Fruit fly (Drosophila melanogaster): ENCODE data around the gene CG31606.

The CG31606 gene

DNA sequence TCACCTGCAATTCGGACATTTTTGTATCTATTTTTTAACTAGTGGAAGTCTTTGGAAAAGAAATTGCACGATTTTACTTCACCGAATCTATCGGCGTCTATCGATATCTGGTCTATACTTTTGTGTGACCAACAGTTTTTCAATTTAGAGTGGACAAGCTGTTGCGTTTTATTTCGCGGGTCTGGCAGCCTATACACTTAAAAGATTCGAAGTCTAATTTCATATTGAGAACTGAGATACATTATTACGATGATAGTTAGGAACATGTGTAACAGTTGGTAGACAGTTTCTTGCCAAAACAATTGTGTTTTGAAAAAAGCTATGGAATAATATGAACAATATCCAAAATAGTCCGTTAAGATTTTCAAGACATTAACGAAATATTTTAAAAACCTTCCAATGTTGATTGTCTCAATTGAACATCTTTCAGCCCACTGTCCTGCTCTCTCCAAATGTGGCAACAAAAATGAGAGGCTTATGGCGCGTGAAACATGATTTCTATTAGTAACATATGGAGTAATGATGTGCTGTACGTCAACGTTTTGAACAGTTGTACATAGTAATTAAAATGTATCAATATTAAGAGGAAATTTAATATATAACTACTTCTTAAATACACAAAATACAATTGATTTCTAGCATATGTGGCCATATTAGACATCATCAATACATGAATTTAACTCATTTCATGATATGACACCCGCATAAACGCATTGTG is 15.1 kb downstream of the CG31606 start, which contains the start of gene Acbp1 (continued):
- peak; percentile 99 for TF ChIP-seq CG10979 (tag; optimal IDR thresholded peaks at IDR 0.05)
- peak; percentile 89 for TF ChIP-seq CG9215 (GFP tag; IDR thresholded peaks at IDR 0.05)
- TF ChIP-seq corto (GFP tag; optimal IDR thresholded peaks at IDR 0.05): peak; percentile 89
- TF ChIP-seq wor (GFP tag; IDR thresholded peaks at IDR 0.05): peak; percentile 68
- peak; percentile 61 for TF ChIP-seq Dp (GFP tag; optimal IDR thresholded peaks at IDR 0.05)
- TF ChIP-seq CG30431 (GFP tag; optimal IDR thresholded peaks at IDR 0.05): peak; percentile 84
- TF ChIP-seq sob (GFP tag; IDR thresholded peaks at IDR 0.05): peak; percentile 94
- peak; percentile 84 for TF ChIP-seq Gug (GFP tag; IDR thresholded peaks at IDR 0.05)
- TF ChIP-seq kah (GFP tag; optimal IDR thresholded peaks at IDR 0.05): peak; percentile 93
- TF ChIP-seq D19A (tag; optimal IDR thresholded peaks at IDR 0.05): peak; percentile 97
- TF ChIP-seq Max (GFP tag; optimal IDR thresholded peaks at IDR 0.05): peak; percentile 92
- TF ChIP-seq CG8765 (GFP tag; IDR thresholded peaks at IDR 0.05): no peak; the same call in 1 of the 2 replicates
- TF ChIP-seq CG43689 (GFP tag; IDR thresholded peaks at IDR 0.05): peak; percentile 39
- TF ChIP-seq Mad (GFP tag; optimal IDR thresholded peaks at IDR 0.05): peak; percentile 91
- peak; percentile 78 for TF ChIP-seq danr (GFP tag; IDR thresholded peaks at IDR 0.05)
- peak; percentile 96 for TF ChIP-seq HmgD (GFP tag; optimal IDR thresholded peaks at IDR 0.05)
- peak; percentile 90 for TF ChIP-seq sisA (GFP tag; IDR thresholded peaks at IDR 0.05)
- TF ChIP-seq pita (GFP tag; optimal IDR thresholded peaks at IDR 0.05): no peak
- TF ChIP-seq amos (GFP tag; IDR thresholded peaks at IDR 0.05; ENCODE audit: partially characterized antibody): peak; percentile 81
- TF ChIP-seq CG14710 (tag; optimal IDR thresholded peaks at IDR 0.05): peak; percentile 98
- TF ChIP-seq mirr (GFP tag; optimal IDR thresholded peaks at IDR 0.05): peak; percentile 97
- peak; percentile 60 for TF ChIP-seq vnd (GFP tag; IDR thresholded peaks at IDR 0.05; ENCODE audit: partially characterized antibody)
- peak; percentile 88 for TF ChIP-seq CG10462 (GFP tag; optimal IDR thresholded peaks at IDR 0.05)
- peak; percentile 97 for TF ChIP-seq Side (GFP tag; optimal IDR thresholded peaks at IDR 0.05)
- TF ChIP-seq Hr39 (optimal IDR thresholded peaks at IDR 0.05): no peak
- peak; percentile 74 for TF ChIP-seq slou (GFP tag; optimal IDR thresholded peaks at IDR 0.05)
- peak; percentile 96 for TF ChIP-seq zen (tag; optimal IDR thresholded peaks at IDR 0.05)
- peak; percentile 99 for TF ChIP-seq CG18599 (GFP tag; optimal IDR thresholded peaks at IDR 0.05)
- TF ChIP-seq Hmr (GFP tag; optimal IDR thresholded peaks at IDR 0.05): peak; percentile 98
- TF ChIP-seq CHES-1-like (GFP tag; optimal IDR thresholded peaks at IDR 0.05): peak; percentile 97
- peak; percentile 93 for TF ChIP-seq CG34422 (GFP tag; IDR thresholded peaks at IDR 0.05)
- TF ChIP-seq btn (GFP tag; optimal IDR thresholded peaks at IDR 0.05): peak; percentile 86
- peak; percentile 96 for TF ChIP-seq CG9932 (GFP tag; IDR thresholded peaks at IDR 0.05)
- TF ChIP-seq CG12942 (GFP tag; optimal IDR thresholded peaks at IDR 0.05): peak; percentile 82
- TF ChIP-seq CG8290 (GFP tag; optimal IDR thresholded peaks at IDR 0.05): peak; percentile 84
- peak; percentile 83 to 90 for TF ChIP-seq CG8290 (tag; optimal IDR thresholded peaks at IDR 0.05)
- peak; percentile 98 for TF ChIP-seq CG7556 (GFP tag; optimal IDR thresholded peaks at IDR 0.05)
- no peak for TF ChIP-seq CG8478 (optimal IDR thresholded peaks at IDR 0.05)
- TF ChIP-seq CG13424 (tag; optimal IDR thresholded peaks at IDR 0.05): peak; percentile 98
- peak; percentile 93 for TF ChIP-seq NC2β (GFP tag; optimal IDR thresholded peaks at IDR 0.05)
- peak; percentile 89 for TF ChIP-seq CG11247 (GFP tag; IDR thresholded peaks at IDR 0.05)
- TF ChIP-seq ara (GFP tag; IDR thresholded peaks at IDR 0.05): peak; percentile 87; the same call in 1 of the 2 replicates
- peak; percentile 98 for TF ChIP-seq CG17568 (GFP tag; optimal IDR thresholded peaks at IDR 0.05)
- TF ChIP-seq ham (GFP tag; IDR thresholded peaks at IDR 0.05): peak; percentile 50; the same call in 1 of the 2 replicates
- TF ChIP-seq CG2712 (tag; optimal IDR thresholded peaks at IDR 0.05): peak; percentile 99
- TF ChIP-seq Sin3A (optimal IDR thresholded peaks at IDR 0.05): peak; percentile 56
- TF ChIP-seq her (GFP tag; optimal IDR thresholded peaks at IDR 0.05): peak; percentile 95
- TF ChIP-seq CG6765 (GFP tag; optimal IDR thresholded peaks at IDR 0.05): peak; percentile 98
- TF ChIP-seq E2f2 (GFP tag; IDR thresholded peaks at IDR 0.05): peak; percentile 81
- peak; percentile 78 for TF ChIP-seq ap (GFP tag; IDR thresholded peaks at IDR 0.05)
- TF ChIP-seq D (optimal IDR thresholded peaks at IDR 0.05): no peak
- TF ChIP-seq D (GFP tag; optimal IDR thresholded peaks at IDR 0.05): peak; percentile 95

All from whole organism, embryonic.